Worm (Caenorhabditis elegans): ENCODE measurements around the gene clp-1.

- no peak for TF ChIP-seq pqm-1 (tag; optimal IDR thresholded peaks at IDR 0.05)
- TF ChIP-seq ceh-82 (tag; optimal IDR thresholded peaks at IDR 0.05), result no peak
Measured at ce11 chrIII:7973201-7973767, 6.5 kb upstream of the clp-1 start, which contains the start of the genes eef-1B.1 and aco-2.
